Fruit fly (Drosophila melanogaster) S2 (cell line): ENCODE results near the gene tweek.

Experiments used
- CG8478 ChIP-seq: fragments of >200 bp; optimal IDR thresholded peaks from 2 replicates; lab custom pipeline; 2018
- CTCF ChIP-seq, 2 experiments: fragments of >200 bp; optimal IDR thresholded peaks; 2 replicates each; lab custom pipeline; 2018

DNA sequence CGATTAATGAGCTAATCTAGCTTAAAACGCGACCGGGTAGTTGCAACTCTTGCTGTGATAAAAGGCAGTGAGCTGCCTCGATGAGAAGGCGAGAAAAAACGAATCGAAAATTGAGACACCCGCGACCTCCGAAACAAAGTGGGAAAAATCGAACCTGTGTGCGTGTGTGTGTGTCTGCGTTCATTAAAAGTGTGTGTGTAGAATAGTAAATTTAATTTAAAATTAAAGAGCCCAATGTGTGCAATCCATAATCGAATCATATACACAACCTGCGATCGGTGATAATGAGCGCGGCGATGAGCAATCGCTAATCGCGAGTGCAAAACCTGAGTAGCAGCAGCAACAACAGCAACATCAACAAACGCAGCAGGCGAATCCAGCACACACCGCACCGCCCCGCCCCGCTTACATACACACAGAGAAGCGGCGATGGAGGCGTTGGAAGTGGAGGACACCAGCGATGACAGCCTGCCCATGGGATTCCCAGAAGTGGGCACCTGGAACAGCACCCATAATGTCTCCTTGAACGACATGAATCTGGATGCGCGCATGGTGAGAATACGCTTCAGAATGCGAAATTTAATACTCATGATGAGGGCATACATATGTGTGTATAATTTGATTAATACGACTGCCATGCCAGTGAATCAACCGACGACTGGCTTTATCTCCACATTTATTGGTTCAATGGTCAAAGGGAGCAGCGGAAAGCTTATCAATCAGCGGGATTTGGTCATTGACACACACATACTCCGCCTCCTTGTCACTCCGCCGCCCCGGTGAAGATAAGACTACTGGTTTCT, 485 bp downstream of the tweek start:
- no peak for TF ChIP-seq CG8478
- TF ChIP-seq CTCF (optimal IDR thresholded peaks at IDR 0.05; lab: Kevin White, UChicago), result no peak
